Worm (Caenorhabditis elegans) whole organism, L2 larva: Measurements from ENCODE around the gene mltn-9.

Source experiments
- C34F6.9 ChIP-seq: fragments of 150-350 bp; optimal IDR thresholded peaks from 2 replicates; lab custom pipeline; 2014; ENCODE audit warnings: missing biosample characterization, missing genetic modification characterization
- F13H6.1 ChIP-seq: sonication (generic microtip); optimal IDR thresholded peaks from 2 replicates; lab custom pipeline; 2016; ENCODE audit warnings: missing genetic modification characterization, missing compliant biosample characterization
- alr-1 ChIP-seq: fragments of 150-350 bp; optimal IDR thresholded peaks from 2 replicates; lab custom pipeline; 2014; ENCODE audit warnings: missing biosample characterization, missing genetic modification characterization
- aly-2 ChIP-seq: fragments of 150-350 bp; optimal IDR thresholded peaks from 2 replicates; lab custom pipeline; 2014; ENCODE audit warnings: missing biosample characterization, missing genetic modification characterization
- ama-1 ChIP-seq: fragments of 150-350 bp; optimal IDR thresholded peaks from 2 replicates; lab custom pipeline; 2018; ENCODE audit warnings: inconsistent platforms
- blmp-1 ChIP-seq: sonication (generic microtip); optimal IDR thresholded peaks from 2 replicates; lab custom pipeline; 2017; ENCODE audit warnings: missing genetic modification characterization, mild to moderate bottlenecking, missing compliant biosample characterization, antibody characterized with exemption, moderate library complexity; ENCODE audit not compliant: insufficient read depth
- ceh-16 ChIP-seq: fragments of 150-350 bp; optimal IDR thresholded peaks from 2 replicates; lab custom pipeline; 2014; ENCODE audit warnings: missing biosample characterization, missing genetic modification characterization
- ceh-82 ChIP-seq: fragments of 150-350 bp; optimal IDR thresholded peaks from 2 replicates; lab custom pipeline; 2014; ENCODE audit warnings: missing biosample characterization, missing genetic modification characterization
- crh-2 ChIP-seq: sonication (generic microtip); optimal IDR thresholded peaks from 2 replicates; lab custom pipeline; 2017; ENCODE audit warnings: missing biosample characterization, missing genetic modification characterization
- dmd-4 ChIP-seq: sonication (generic microtip); optimal IDR thresholded peaks from 2 replicates; lab custom pipeline; 2017; ENCODE audit warnings: missing biosample characterization, missing genetic modification characterization
- egl-27 ChIP-seq: sonication (generic microtip); optimal IDR thresholded peaks from 3 replicates; lab custom pipeline; 2017; ENCODE audit warnings: missing biosample characterization, missing genetic modification reagents, missing genetic modification characterization
- elt-1 ChIP-seq: fragments of 150-350 bp; optimal IDR thresholded peaks from 2 replicates; lab custom pipeline; 2014; ENCODE audit warnings: missing biosample characterization, missing genetic modification characterization
- elt-3 ChIP-seq: sonication (generic microtip); optimal IDR thresholded peaks from 2 replicates; lab custom pipeline; 2017; ENCODE audit warnings: missing biosample characterization, missing genetic modification characterization
- fos-1 ChIP-seq: fragments of 150-350 bp; optimal IDR thresholded peaks from 2 replicates; lab custom pipeline; 2014; ENCODE audit warnings: missing biosample characterization, missing genetic modification characterization
- gmeb-1 ChIP-seq: fragments of 150-350 bp; optimal IDR thresholded peaks from 2 replicates; lab custom pipeline; 2014; ENCODE audit warnings: missing biosample characterization, missing genetic modification characterization
- lin-13 ChIP-seq: fragments of 150-350 bp; optimal IDR thresholded peaks from 2 replicates; lab custom pipeline; 2014; ENCODE audit warnings: missing biosample characterization, missing genetic modification reagents, missing genetic modification characterization
- lin-39 ChIP-seq: fragments of 150-350 bp; optimal IDR thresholded peaks from 2 replicates; lab custom pipeline; 2014; ENCODE audit warnings: missing biosample characterization, missing genetic modification reagents, missing genetic modification characterization
- lsy-2 ChIP-seq, 2 experiments: fragments of 150-350 bp in 1 of 2; sonication (generic microtip) in 1 of 2; optimal IDR thresholded peaks; 2 replicates each; lab custom pipeline; 2014 to 2017; ENCODE audit warnings: missing biosample characterization in 2 of 2, missing genetic modification characterization in 2 of 2
- nhr-10 ChIP-seq: sonication (generic microtip); optimal IDR thresholded peaks from 2 replicates; lab custom pipeline; 2017; ENCODE audit warnings: missing biosample characterization, missing genetic modification characterization
- nhr-12 ChIP-seq: fragments of 150-350 bp; optimal IDR thresholded peaks from 2 replicates; lab custom pipeline; 2014; ENCODE audit warnings: missing biosample characterization, missing genetic modification characterization
- nhr-129 ChIP-seq: fragments of 150-350 bp; optimal IDR thresholded peaks from 2 replicates; lab custom pipeline; 2014; ENCODE audit warnings: missing biosample characterization, missing genetic modification characterization
- nhr-21 ChIP-seq: fragments of 150-350 bp; optimal IDR thresholded peaks from 2 replicates; lab custom pipeline; 2014; ENCODE audit warnings: missing biosample characterization, missing genetic modification characterization
- nhr-25 ChIP-seq: fragments of 150-350 bp; sonication (generic microtip); optimal IDR thresholded peaks from 3 replicates; lab custom pipeline; 2014; ENCODE audit warnings: missing biosample characterization, missing genetic modification characterization
- nhr-6 ChIP-seq: fragments of 150-350 bp; optimal IDR thresholded peaks from 2 replicates; lab custom pipeline; 2014; ENCODE audit warnings: missing biosample characterization, missing genetic modification characterization
- nhr-77 ChIP-seq: fragments of 150-350 bp; optimal IDR thresholded peaks from 2 replicates; lab custom pipeline; 2014; ENCODE audit warnings: missing biosample characterization, missing genetic modification characterization
- peb-1 ChIP-seq: fragments of 150-350 bp; optimal IDR thresholded peaks from 2 replicates; lab custom pipeline; 2014; ENCODE audit warnings: missing biosample characterization, missing genetic modification characterization
- sem-4 ChIP-seq: fragments of 150-350 bp; optimal IDR thresholded peaks from 2 replicates; lab custom pipeline; 2014; ENCODE audit warnings: missing biosample characterization, missing genetic modification reagents, missing genetic modification characterization
- snpc-4 ChIP-seq: fragments of 150-350 bp; optimal IDR thresholded peaks from 2 replicates; lab custom pipeline; 2014; ENCODE audit warnings: missing biosample characterization, missing genetic modification characterization
- unc-39 ChIP-seq: fragments of 150-350 bp; optimal IDR thresholded peaks from 2 replicates; lab custom pipeline; 2014; ENCODE audit warnings: missing biosample characterization, missing genetic modification characterization
- zag-1 ChIP-seq: fragments of 150-350 bp; optimal IDR thresholded peaks from 2 replicates; lab custom pipeline; 2014; ENCODE audit warnings: missing biosample characterization, missing genetic modification characterization
- ztf-1 ChIP-seq: fragments of 200-800 bp; sonication (Bioruptor generic); conservative IDR thresholded peaks from 2 replicates; pipeline ENCODE4 v1.3.6; 2022; ENCODE audit warnings: missing genetic modification characterization, missing compliant biosample characterization
- ztf-11 ChIP-seq: sonication (generic microtip); optimal IDR thresholded peaks from 2 replicates; lab custom pipeline; 2017; ENCODE audit warnings: missing biosample characterization, missing genetic modification characterization

The mltn-9 gene

DNA sequence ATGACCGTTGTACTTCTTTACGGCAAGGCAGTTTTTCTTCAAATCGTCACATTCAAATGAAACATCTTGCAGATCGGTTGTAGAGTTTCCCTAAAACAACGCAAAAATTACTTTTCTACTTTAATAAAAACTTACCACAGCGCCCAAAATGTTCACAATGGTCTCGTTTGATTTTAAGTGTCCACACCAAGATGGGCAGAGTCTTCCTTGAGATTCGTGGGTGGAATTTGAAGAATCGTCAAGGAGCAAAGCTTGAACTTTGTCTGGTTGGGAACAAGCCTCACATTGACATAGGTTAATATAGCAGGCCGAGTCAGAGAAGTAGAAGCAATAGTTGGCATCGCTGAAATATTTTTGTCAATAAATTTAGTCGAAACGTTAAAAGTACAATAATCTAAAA is 10.8 kb upstream of the mltn-9 start:
- TF ChIP-seq lsy-2 (tag; optimal IDR thresholded peaks at IDR 0.05; lab: Kevin White, UChicago), result no peak
- TF ChIP-seq nhr-6, result peak; percentile 11

DNA sequence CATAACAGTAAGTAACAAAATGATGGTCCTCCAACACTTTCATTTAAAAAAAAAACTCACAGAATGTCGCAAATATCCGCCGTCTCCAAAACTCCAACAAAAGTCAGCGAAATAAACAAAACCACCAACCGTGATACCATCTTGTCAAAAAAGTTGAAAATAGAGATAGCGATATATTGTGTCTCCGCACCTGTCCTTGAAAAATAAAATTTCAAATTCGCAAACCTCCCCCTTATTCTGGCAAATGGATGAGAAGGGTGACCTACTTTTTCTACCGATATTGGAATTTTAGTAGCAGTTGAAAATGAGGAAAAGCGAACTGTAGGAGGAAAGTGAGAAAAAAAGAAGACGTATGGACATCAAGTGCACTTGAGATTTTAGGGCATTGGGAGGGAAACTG is 10.4 kb upstream of the mltn-9 start, which contains the start of gene F19H8.2:
TSS of gene F19H8.2 (minus strand) at position 391 of the 400 bp plus-strand sequence.
- TF ChIP-seq lin-13 (GFP tag; lab: Kevin White, UChicago), result no peak
- peak; percentile 31 for TF ChIP-seq ceh-16 (tag; lab: Kevin White, UChicago)
- no peak for TF ChIP-seq nhr-77 (tag; lab: Kevin White, UChicago)
- TF ChIP-seq zag-1 (tag; lab: Kevin White, UChicago), result no peak
- no peak for TF ChIP-seq gmeb-1 (tag; lab: Kevin White, UChicago)
- TF ChIP-seq peb-1, result no peak
- TF ChIP-seq ama-1, result peak; percentile 53
- no peak for TF ChIP-seq ztf-1 (GFP tag; lab: Robert Waterston, UW)
- no peak for TF ChIP-seq nhr-12 (tag; lab: Kevin White, UChicago)

DNA sequence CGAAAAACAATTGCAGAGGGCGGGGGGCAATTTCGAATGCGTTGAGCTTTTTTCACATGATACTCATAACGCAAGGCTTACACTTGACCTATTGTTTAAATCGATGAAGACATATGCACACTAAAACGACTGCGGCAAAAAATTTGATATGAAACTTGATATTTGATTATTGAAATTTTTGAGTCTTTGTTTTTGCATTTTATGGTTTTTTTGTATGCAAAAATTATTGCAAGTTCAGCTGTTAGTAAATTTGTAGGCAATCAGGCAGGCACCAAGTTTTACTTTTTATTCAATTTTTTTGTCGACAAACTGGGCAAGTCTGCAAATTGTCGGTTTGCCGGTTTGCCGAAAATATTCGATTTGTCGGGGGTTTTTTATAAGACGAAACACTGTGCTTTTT is 9.7 kb upstream of the mltn-9 start, which contains the start of gene arl-3:
TSS of gene arl-3 (plus strand) at position 301 of the 400 bp plus-strand sequence.
- TF ChIP-seq crh-2 (no peak), sem-4 (tag; lab: Kevin White, UChicago) (no peak), nhr-129 (tag; lab: Kevin White, UChicago) (no peak), lin-39 (no peak), C34F6.9 (no peak), egl-27 (no peak), fos-1 (tag; lab: Kevin White, UChicago) (no peak), snpc-4 (no peak), ztf-11 (no peak)
- TF ChIP-seq, all 48 proteins: peak for 0

DNA sequence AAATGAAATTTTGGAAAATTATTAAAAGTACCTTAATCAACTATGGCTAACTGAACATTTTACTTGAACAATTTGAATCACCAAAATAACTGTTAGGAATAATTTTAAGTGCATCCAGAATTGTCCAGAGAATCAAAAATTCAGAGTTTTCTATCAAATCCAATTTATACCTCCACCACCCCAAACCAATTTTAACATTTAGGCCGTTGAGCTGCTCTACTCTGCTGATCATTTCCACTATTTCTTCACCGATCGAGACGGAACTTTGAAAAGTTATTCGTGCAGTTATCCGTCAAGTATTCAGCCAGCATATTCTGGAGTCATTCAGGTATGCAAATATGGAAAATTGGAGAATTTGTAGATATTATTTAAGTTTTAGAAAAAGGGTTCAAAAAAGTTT is 7.3 kb upstream of the mltn-9 start:
- TF ChIP-seq nhr-25 (tag; lab: Kevin White, UChicago) (no peak), elt-3 (tag; lab: Kevin White, UChicago) (no peak), ama-1 (peak; percentile 33)

DNA sequence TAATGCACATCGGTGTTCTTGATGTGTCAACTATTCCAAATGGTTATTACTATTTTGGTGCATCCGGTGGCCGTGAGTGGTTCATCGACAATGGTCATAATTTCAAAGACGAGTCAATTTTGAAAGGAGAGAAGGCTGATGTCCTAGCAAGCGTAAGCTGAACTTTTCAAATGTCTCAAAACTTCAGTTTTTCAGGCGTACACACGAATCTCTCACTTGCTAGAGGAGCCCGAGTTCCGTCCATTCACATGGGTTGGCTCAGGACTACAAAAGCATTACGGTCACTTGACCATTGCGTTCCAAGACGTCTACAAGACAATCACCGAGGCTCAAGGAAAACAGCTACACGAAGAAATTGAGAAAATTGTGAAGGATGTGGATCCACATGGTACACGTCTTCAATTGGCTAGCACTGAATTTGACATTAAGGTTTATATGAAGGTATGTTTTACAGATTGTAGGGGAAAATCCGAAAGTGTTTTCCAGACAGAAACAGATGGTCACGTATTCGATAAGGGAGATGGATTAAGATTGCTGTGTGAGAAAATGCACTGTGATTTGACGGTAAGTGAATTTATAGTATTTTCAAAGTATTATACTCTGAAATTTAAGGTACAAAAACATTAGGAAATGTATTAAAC is 6.4 kb upstream of the mltn-9 start:
- TF ChIP-seq snpc-4, result no peak
- no peak for TF ChIP-seq elt-3 (tag; lab: Kevin White, UChicago)
- TF ChIP-seq ceh-16 (tag; lab: Kevin White, UChicago), result no peak
- no peak for TF ChIP-seq elt-1 (tag; lab: Kevin White, UChicago)
- TF ChIP-seq ceh-82 (tag; lab: Kevin White, UChicago), result no peak
- TF ChIP-seq unc-39 (tag; lab: Kevin White, UChicago), result no peak
- no peak for TF ChIP-seq nhr-10 (tag; lab: Kevin White, UChicago)
- no peak for TF ChIP-seq F13H6.1
- TF ChIP-seq ama-1, result peak; percentile 1

DNA sequence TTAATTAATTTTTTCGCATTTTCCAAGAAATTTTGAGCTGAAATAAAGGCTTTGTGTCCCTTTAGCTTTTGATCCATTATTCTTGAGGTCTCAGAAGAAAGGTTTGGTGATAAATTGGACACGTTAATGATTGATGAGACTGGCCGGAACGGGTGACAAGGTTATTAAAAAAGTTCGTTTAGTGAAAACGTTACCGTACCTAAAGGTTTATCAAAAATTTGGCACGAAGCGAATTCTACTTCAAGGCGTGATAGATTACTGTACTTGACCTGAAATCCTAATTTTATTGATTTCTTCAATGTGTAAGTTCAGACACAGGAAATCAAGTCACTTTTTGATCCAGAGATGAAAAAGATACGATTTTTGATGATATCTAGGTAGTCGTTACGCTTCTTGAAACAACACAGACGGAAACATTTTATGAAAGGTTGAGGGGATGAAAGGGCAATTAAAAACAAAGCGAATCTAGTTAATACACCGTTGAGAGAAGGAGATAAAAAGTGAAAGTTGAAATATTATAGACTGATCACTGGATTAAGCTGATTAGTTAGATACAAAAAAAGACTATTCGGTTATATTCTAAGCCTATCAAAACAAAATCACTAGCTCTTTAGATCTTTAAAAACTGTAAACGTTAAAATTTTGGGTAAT is 5.2 kb upstream of the mltn-9 start:
- TF ChIP-seq ama-1 (peak; percentile 67), aly-2 (tag; lab: Kevin White, UChicago) (no peak), elt-3 (tag; lab: Kevin White, UChicago) (no peak), blmp-1 (tag; lab: Kevin White, UChicago) (peak; percentile 60), alr-1 (tag; lab: Kevin White, UChicago) (no peak), nhr-21 (peak; percentile 24), lsy-2 (tag; optimal IDR thresholded peaks at IDR 0.05; lab: Kevin White, UChicago) (peak in 1 of 2 experiments; percentile 7), nhr-129 (tag; lab: Kevin White, UChicago) (peak; percentile 2)

DNA sequence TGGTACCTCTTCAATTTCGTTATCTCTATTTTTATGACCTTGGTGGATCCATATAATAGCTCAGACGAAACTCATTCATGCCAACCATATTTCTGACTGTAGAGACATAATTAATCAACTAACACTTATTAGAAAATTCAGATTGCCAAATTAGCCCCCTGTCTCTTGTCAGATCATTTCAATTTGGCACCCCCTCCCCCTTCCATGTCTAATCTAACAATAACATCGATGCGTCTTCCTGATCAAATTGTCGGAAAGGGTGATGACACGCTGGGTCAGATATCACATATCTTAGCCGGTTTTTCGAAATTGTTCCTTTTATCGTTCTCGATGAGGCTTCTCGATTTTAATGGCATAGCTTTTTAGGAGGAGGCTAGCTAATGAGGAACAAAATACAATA is 4.5 kb upstream of the mltn-9 start:
- TF ChIP-seq dmd-4 (tag; lab: Kevin White, UChicago), result no peak
- no peak for TF ChIP-seq crh-2
- TF ChIP-seq nhr-77 (tag; lab: Kevin White, UChicago), result no peak
- no peak for TF ChIP-seq unc-39 (tag; lab: Kevin White, UChicago)
- TF ChIP-seq, all 48 proteins: peak for 0
